Worm (Caenorhabditis elegans): ENCODE data around the gene Y60C6A.1.

DNA sequence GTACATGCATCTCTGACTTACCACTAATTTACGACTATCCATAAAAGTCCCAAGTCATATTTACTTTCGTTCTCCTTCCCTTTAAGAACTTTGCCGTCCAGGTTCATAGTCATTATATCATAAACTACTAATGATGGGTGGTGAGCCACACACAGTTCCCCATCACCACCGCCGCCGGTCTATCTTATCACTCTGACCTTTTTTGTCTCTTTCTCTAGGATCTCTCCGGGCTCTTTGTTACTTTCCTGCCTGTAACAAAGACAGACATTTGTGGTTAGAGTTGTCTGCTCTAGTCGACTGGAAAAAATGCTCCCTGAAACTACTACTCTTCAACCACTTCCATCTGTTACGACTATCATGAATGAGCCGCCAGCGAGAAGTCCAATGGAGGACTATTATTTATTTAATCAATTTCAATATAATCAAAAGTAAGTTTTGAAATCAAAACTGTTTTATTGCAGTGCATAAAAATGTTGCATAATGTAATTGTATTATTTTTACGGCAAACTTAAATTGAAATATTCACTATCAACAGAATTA, 12.9 kb upstream of the Y60C6A.1 start, which contains the start of gene elt-7:
- TF ChIP-seq pha-4 (tag; optimal IDR thresholded peaks at IDR 0.05): no peak
- no peak for TF ChIP-seq nhr-11 (tag; optimal IDR thresholded peaks at IDR 0.05)
- TF ChIP-seq ama-1 (optimal IDR thresholded peaks at IDR 0.05): no peak
- no peak for TF ChIP-seq sox-2 (GFP tag; IDR thresholded peaks at IDR 0.05)
- no peak for TF ChIP-seq pat-9 (tag; optimal IDR thresholded peaks at IDR 0.05)
- TF ChIP-seq dmd-4 (tag; optimal IDR thresholded peaks at IDR 0.05; ENCODE audit: borderline replicate concordance): no peak
- no peak for TF ChIP-seq dve-1 (tag; optimal IDR thresholded peaks at IDR 0.05)
- TF ChIP-seq ceh-9 (tag; optimal IDR thresholded peaks at IDR 0.05): no peak
- no peak for TF ChIP-seq madf-2 (tag; optimal IDR thresholded peaks at IDR 0.05)
